Fruit fly (Drosophila melanogaster): ENCODE results near the gene CG14294.

CG14294 gene

dm6 chr3R:18923208-18923761, 21.2 kb upstream of the CG14294 start (continued):
- TF ChIP-seq CG15011 (GFP tag; optimal IDR thresholded peaks at IDR 0.05): no peak
- no peak for TF ChIP-seq CG1647 (GFP tag; optimal IDR thresholded peaks at IDR 0.05)
- TF ChIP-seq CG10431 (GFP tag; optimal IDR thresholded peaks at IDR 0.05): no peak
- no peak for TF ChIP-seq nmo (GFP tag; optimal IDR thresholded peaks at IDR 0.05)
- TF ChIP-seq CG10274 (GFP tag; optimal IDR thresholded peaks at IDR 0.05): no peak
- TF ChIP-seq az2 (GFP tag; optimal IDR thresholded peaks at IDR 0.05): no peak
- no peak for TF ChIP-seq Hmx (GFP tag; optimal IDR thresholded peaks at IDR 0.05)
- no peak for TF ChIP-seq CG13624 (GFP tag; optimal IDR thresholded peaks at IDR 0.05)
- TF ChIP-seq Sox100B (GFP tag; optimal IDR thresholded peaks at IDR 0.05): peak; percentile 11
- TF ChIP-seq CG42726 (GFP tag; IDR thresholded peaks at IDR 0.05; ENCODE audit: partially characterized antibody): no peak
- peak; percentile 84 for TF ChIP-seq kah (GFP tag; optimal IDR thresholded peaks at IDR 0.05)
- no peak for TF ChIP-seq bab2 (GFP tag; optimal IDR thresholded peaks at IDR 0.05)
- TF ChIP-seq D19B (GFP tag; optimal IDR thresholded peaks at IDR 0.05): no peak
- TF ChIP-seq Dfd (GFP tag; optimal IDR thresholded peaks at IDR 0.05): no peak
- TF ChIP-seq CG10147 (GFP tag; optimal IDR thresholded peaks at IDR 0.05): no peak
- TF ChIP-seq gfzf (GFP tag; optimal IDR thresholded peaks at IDR 0.05): no peak
- TF ChIP-seq CG15269 (tag; optimal IDR thresholded peaks at IDR 0.05): no peak
- TF ChIP-seq NK7.1 (GFP tag; optimal IDR thresholded peaks at IDR 0.05): no peak
- TF ChIP-seq tll (GFP tag; optimal IDR thresholded peaks at IDR 0.05): no peak
- no peak for TF ChIP-seq dm (GFP tag; optimal IDR thresholded peaks at IDR 0.05)
- no peak for TF ChIP-seq HLH3B (GFP tag; IDR thresholded peaks at IDR 0.05)
- TF ChIP-seq CG11560 (tag; IDR thresholded peaks at IDR 0.05): no peak
- no peak for TF ChIP-seq Gsc (GFP tag; IDR thresholded peaks at IDR 0.05)
- TF ChIP-seq pros (GFP tag; optimal IDR thresholded peaks at IDR 0.05): no peak
- no peak for TF ChIP-seq row (GFP tag; IDR thresholded peaks at IDR 0.05)
- no peak for TF ChIP-seq stwl (tag; optimal IDR thresholded peaks at IDR 0.05)
- TF ChIP-seq CG10979 (tag; optimal IDR thresholded peaks at IDR 0.05): no peak
- TF ChIP-seq nom (GFP tag; optimal IDR thresholded peaks at IDR 0.05): peak; percentile 4
- TF ChIP-seq insv (GFP tag; optimal IDR thresholded peaks at IDR 0.05): peak in 1 of 2 experiments; percentile 4
- TF ChIP-seq CG17186 (GFP tag; optimal IDR thresholded peaks at IDR 0.05): no peak
- no peak for TF ChIP-seq zfh1 (GFP tag; IDR thresholded peaks at IDR 0.05)
- TF ChIP-seq ind (GFP tag; optimal IDR thresholded peaks at IDR 0.05): no peak
- TF ChIP-seq ap (GFP tag; IDR thresholded peaks at IDR 0.05): no peak
- TF ChIP-seq CG12391 (tag; optimal IDR thresholded peaks at IDR 0.05): no peak
- no peak for TF ChIP-seq stc (GFP tag; IDR thresholded peaks at IDR 0.05)
- TF ChIP-seq nau (GFP tag; optimal IDR thresholded peaks at IDR 0.05): no peak
- TF ChIP-seq CG4282 (GFP tag; optimal IDR thresholded peaks at IDR 0.05): no peak
- peak; percentile 95 for TF ChIP-seq Nf-YC (tag; optimal IDR thresholded peaks at IDR 0.05)
- TF ChIP-seq CG31388 (GFP tag; optimal IDR thresholded peaks at IDR 0.05): no peak
- no peak for TF ChIP-seq CkIIα-i1 (GFP tag; IDR thresholded peaks at IDR 0.05)
- no peak for TF ChIP-seq Sox102F (GFP tag; optimal IDR thresholded peaks at IDR 0.05)
- TF ChIP-seq lilli (GFP tag; optimal IDR thresholded peaks at IDR 0.05): no peak
- TF ChIP-seq CG17385 (GFP tag; optimal IDR thresholded peaks at IDR 0.05): no peak
- TF ChIP-seq Trl (optimal IDR thresholded peaks at IDR 0.05): peak; percentile 58 to 76
- no peak for TF ChIP-seq Trl (GFP tag; optimal IDR thresholded peaks at IDR 0.05)
- TF ChIP-seq NfI (GFP tag; optimal IDR thresholded peaks at IDR 0.05): no peak
- no peak for TF ChIP-seq fd96Cb (tag; optimal IDR thresholded peaks at IDR 0.05)
- no peak for TF ChIP-seq Ssrp (tag; optimal IDR thresholded peaks at IDR 0.05)
- no peak for TF ChIP-seq trh (GFP tag; optimal IDR thresholded peaks at IDR 0.05)
- TF ChIP-seq CG34224 (GFP tag; IDR thresholded peaks at IDR 0.05; ENCODE audit: partially characterized antibody): no peak
- no peak for TF ChIP-seq CG8765 (GFP tag; IDR thresholded peaks at IDR 0.05)

Data from whole organism, embryonic.